Fruit fly (Drosophila melanogaster): ENCODE measurements around the gene sima.

DNA sequence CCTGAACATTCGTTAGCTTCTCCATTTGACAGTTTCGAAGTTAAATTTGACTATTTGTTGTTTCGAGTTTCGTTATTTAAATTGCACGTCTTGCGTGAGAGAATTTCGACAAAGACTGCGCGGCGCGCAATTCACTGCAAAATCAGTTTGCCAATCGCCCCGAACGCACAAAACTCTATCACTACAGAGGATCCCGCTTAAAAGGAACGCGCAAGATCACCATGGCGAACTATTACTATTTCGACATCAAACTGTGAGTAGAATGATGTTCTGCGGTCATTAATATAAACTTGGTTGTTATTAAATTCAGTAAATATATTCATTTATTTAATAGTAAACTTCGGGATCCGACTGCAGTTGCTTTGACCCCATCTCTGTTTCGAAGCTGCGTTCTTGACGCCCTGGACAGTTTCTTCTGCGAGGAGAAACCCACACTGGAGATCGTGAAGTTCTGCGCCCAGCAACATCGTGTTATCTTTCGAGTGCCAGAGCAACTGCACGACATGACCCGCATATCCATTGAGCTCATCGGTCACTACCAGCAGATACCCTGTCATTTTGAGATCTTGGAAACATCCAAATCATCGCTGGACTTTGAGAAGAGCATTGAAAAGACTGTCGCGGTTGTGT is 2.1 kb upstream of the sima start, which contains the start of the genes Rpp14b and spn-A:
- TF ChIP-seq Ets98B (GFP tag; IDR thresholded peaks at IDR 0.05) (peak; percentile 39; the same call in 1 of the 2 replicates), CG13204 (GFP tag; optimal IDR thresholded peaks at IDR 0.05) (no peak), CG15710 (tag; optimal IDR thresholded peaks at IDR 0.05) (peak; percentile 43), Pif1A (GFP tag; optimal IDR thresholded peaks at IDR 0.05) (no peak)

All from whole organism, pupa.